Fruit fly (Drosophila melanogaster): Measurements from ENCODE around the gene RhoU.

RhoU gene

DNA sequence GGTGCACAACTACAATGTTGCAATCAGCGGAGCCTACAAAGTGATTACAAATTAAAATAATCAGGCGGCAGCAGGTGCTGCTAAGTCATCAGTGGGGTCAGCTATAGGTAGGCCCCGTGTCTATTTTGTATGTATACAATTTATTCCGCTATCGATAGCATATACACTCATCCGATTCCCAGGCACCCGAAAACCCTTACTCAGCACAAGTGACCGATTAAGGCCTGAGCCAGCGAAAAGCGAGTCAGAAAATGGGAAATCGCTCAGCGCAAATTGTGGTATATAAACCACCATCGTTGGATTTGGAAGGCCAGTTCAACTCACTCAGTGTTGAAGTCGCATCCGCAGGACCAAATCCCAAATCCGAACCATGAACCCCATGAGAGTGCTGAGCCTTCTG, 32.8 kb upstream of the RhoU start, which contains the start of gene Yp1:
Yp1 (plus strand) TSS at position 265 of the 400 bp plus-strand sequence.
- TF ChIP-seq cnc (optimal IDR thresholded peaks at IDR 0.05) (no peak), toe (GFP tag; optimal IDR thresholded peaks at IDR 0.05) (no peak), bab1 (GFP tag; optimal IDR thresholded peaks at IDR 0.05) (no peak), CG7045 (GFP tag; optimal IDR thresholded peaks at IDR 0.05) (no peak), tj (GFP tag; optimal IDR thresholded peaks at IDR 0.05) (peak; percentile 99)

DNA sequence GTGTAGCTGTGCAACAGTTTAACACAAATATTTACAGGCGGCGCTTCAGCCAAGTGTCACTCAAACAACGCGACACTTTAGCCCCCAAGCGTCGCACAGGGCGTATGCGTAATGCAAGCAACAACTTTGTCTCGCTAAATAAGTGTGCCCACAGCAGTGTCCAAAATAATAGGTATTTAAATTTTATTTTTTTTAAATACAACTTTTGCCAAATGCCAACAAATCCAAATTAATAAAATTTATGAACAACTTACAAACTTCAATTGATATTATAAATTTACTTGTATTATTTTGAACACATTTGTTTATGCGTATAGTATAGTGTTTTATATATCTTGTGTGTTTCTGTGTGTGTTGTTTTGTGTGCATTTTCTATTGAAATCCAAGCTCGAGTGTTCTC, 28.4 kb upstream of the RhoU start:
- TF ChIP-seq toe (GFP tag; optimal IDR thresholded peaks at IDR 0.05) (no peak), CG7101 (tag; optimal IDR thresholded peaks at IDR 0.05) (peak; percentile 9), CG5204 (GFP tag; optimal IDR thresholded peaks at IDR 0.05) (no peak)

DNA sequence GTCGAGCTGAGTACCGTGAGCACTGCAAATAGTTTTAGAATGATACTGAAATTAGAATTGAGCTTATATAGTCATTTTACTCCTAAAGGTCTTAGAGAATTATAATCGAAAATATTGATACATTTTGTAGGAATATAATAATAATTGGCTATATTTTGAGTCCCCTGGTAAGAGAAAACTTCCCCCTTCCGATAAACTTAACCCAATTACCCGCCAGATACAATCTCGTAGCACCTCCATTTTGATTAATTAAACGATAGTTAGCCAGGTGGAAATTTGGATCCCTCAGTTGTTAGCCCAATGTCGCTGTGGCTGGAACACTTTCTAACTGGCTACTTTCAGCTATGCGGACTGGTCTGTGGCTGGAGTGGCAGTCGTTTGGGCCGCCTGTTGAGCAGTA, 25.0 kb upstream of the RhoU start, which contains the start of gene Gr9a:
Gr9a (plus strand) TSS at position 301 of the 400 bp plus-strand sequence.
- TF ChIP-seq CG14711 (tag; optimal IDR thresholded peaks at IDR 0.05) (no peak), bab1 (GFP tag; optimal IDR thresholded peaks at IDR 0.05) (no peak), cic (GFP tag; optimal IDR thresholded peaks at IDR 0.05) (no peak), tj (GFP tag; optimal IDR thresholded peaks at IDR 0.05) (no peak), CG5204 (GFP tag; optimal IDR thresholded peaks at IDR 0.05) (no peak), CG7045 (GFP tag; optimal IDR thresholded peaks at IDR 0.05) (no peak), pad (GFP tag; optimal IDR thresholded peaks at IDR 0.05) (no peak), CG11617 (GFP tag; optimal IDR thresholded peaks at IDR 0.05) (no peak), Hr96 (GFP tag; optimal IDR thresholded peaks at IDR 0.05) (no peak), CG1620 (GFP tag; optimal IDR thresholded peaks at IDR 0.05) (no peak)

DNA sequence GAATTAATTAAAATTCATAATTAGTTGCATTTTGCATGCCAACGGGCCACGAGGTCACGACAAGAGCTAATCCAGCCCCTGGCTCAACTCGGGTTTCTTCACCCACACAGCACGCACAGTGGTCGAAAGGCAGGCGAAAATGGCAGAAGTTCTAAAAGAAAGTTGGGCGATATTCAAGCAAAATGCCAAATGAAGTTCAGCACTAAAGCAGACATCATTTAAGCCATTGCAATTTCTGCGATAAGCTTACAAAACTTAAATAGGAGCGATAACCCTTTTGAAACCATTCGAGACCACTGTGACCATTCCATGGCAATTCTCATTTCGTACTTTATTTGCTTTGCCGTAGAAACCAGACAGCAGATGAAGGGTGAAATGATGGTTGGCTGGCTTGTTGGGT, 18.8 kb upstream of the RhoU start:
- TF ChIP-seq kay (GFP tag; ENCODE audit: borderline replicate concordance) = no peak
- TF ChIP-seq CG7101 (tag; optimal IDR thresholded peaks at IDR 0.05) = no peak
- no peak for TF ChIP-seq CG14711 (tag; optimal IDR thresholded peaks at IDR 0.05)
- no peak for TF ChIP-seq CG5204 (GFP tag; optimal IDR thresholded peaks at IDR 0.05)
- TF ChIP-seq tj (GFP tag; optimal IDR thresholded peaks at IDR 0.05) = no peak
- no peak for TF ChIP-seq Crg-1 (GFP tag; optimal IDR thresholded peaks at IDR 0.05)

- no peak for TF ChIP-seq cnc (optimal IDR thresholded peaks at IDR 0.05)
- TF ChIP-seq pad (GFP tag; optimal IDR thresholded peaks at IDR 0.05) = peak; percentile 95
- peak; percentile 80 for TF ChIP-seq ovo (GFP tag; optimal IDR thresholded peaks at IDR 0.05)
- no peak for TF ChIP-seq Crg-1 (GFP tag; optimal IDR thresholded peaks at IDR 0.05)
- TF ChIP-seq kay (GFP tag; ENCODE audit: borderline replicate concordance) = no peak
Observed at dm6 chrX:10070325-10070931, 15.9 kb upstream of the RhoU start, which contains the start of gene CG15312. Gene CG15312, minus strand, starts transcription at chrX:10070868.

- TF ChIP-seq CG1620 (GFP tag; optimal IDR thresholded peaks at IDR 0.05) (no peak), CG12768 (GFP tag; optimal IDR thresholded peaks at IDR 0.05) (no peak), CG7045 (GFP tag; optimal IDR thresholded peaks at IDR 0.05) (no peak), cic (GFP tag; optimal IDR thresholded peaks at IDR 0.05) (no peak), Clk (GFP tag; optimal IDR thresholded peaks at IDR 0.05) (no peak), Mnt (GFP tag; optimal IDR thresholded peaks at IDR 0.05) (no peak), bab1 (GFP tag; optimal IDR thresholded peaks at IDR 0.05) (no peak), Hr96 (GFP tag; optimal IDR thresholded peaks at IDR 0.05) (no peak), CG7101 (tag; optimal IDR thresholded peaks at IDR 0.05) (no peak), toe (GFP tag; optimal IDR thresholded peaks at IDR 0.05) (no peak), CG5204 (GFP tag; optimal IDR thresholded peaks at IDR 0.05) (no peak), Crg-1 (GFP tag; optimal IDR thresholded peaks at IDR 0.05) (no peak), CG33017 (tag; optimal IDR thresholded peaks at IDR 0.05) (no peak), CG14711 (tag; optimal IDR thresholded peaks at IDR 0.05) (no peak), kay (GFP tag; ENCODE audit: borderline replicate concordance) (no peak), CG11617 (GFP tag; optimal IDR thresholded peaks at IDR 0.05) (no peak), pad (GFP tag; optimal IDR thresholded peaks at IDR 0.05) (no peak), ovo (GFP tag; optimal IDR thresholded peaks at IDR 0.05) (no peak), cnc (optimal IDR thresholded peaks at IDR 0.05) (no peak), tj (GFP tag; optimal IDR thresholded peaks at IDR 0.05) (no peak)
Observed at dm6 chrX:10071516-10071915, 14.8 kb upstream of the RhoU start.

dm6 chrX:10082185-10082949, 4.0 kb upstream of the RhoU start, which contains the start of gene ZAP3:
Gene ZAP3, minus strand, starts transcription at chrX:10082492.
- TF ChIP-seq cic (GFP tag; optimal IDR thresholded peaks at IDR 0.05) = no peak
- TF ChIP-seq CG11617 (GFP tag; optimal IDR thresholded peaks at IDR 0.05) = no peak
- peak; percentile 40 for TF ChIP-seq bab1 (GFP tag; optimal IDR thresholded peaks at IDR 0.05)
